Worm (Caenorhabditis elegans): Measurements from ENCODE around the gene T25B2.3.

- TF ChIP-seq him-1 (tag; optimal IDR thresholded peaks at IDR 0.05) (no peak), dao-5 (tag; optimal IDR thresholded peaks at IDR 0.05) (no peak), W03F9.2 (tag; optimal IDR thresholded peaks at IDR 0.05) (no peak)
Observed at ce11 chrX:6187848-6188247, 11.9 kb downstream of the T25B2.3 start, which contains the start of gene T13C5.10.
